Fruit fly (Drosophila melanogaster): Measurements from ENCODE around the gene lz.
A peak's percentile ranks its signal among the peaks of the same experiment; 100 is the strongest.

The lz gene

DNA sequence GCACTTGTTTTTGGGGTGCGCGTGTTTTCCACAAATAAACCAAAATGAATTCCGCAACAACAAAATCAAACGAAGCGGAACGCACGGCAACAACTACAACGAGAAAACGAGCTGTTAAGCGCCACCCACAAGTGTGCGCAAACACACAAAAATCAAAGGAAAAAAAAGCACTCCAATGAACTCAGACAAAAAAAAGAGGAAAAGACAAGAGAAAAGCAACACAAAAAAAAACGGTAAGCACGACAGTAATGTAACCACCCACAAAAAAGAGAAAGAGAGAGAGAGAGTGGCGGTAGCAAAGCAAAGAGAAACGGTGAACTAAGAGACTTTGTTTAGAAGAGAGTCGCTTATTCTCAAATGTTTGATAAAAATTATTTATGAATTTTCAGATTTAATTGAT, 21.3 kb downstream of the lz start:
- TF ChIP-seq hb (GFP tag; IDR thresholded peaks at IDR 0.05; ENCODE audit: partially characterized antibody) (no peak), BEAF-32 (GFP tag; optimal IDR thresholded peaks at IDR 0.05) (no peak), CG12219 (GFP tag; optimal IDR thresholded peaks at IDR 0.05) (no peak), bsh (GFP tag; optimal IDR thresholded peaks at IDR 0.05) (peak in 1 of 2 experiments; percentile 91), schlank (tag; optimal IDR thresholded peaks at IDR 0.05) (no peak), Trl (optimal IDR thresholded peaks at IDR 0.05) (peak; percentile 82 to 98), Trl (GFP tag; optimal IDR thresholded peaks at IDR 0.05) (no peak), chinmo (GFP tag; IDR thresholded peaks at IDR 0.05; ENCODE audit: partially characterized antibody) (0 out of 4 replicates have a peak, but pooled peaks have one; percentile 16), CG4282 (GFP tag; optimal IDR thresholded peaks at IDR 0.05) (no peak), yki (optimal IDR thresholded peaks at IDR 0.05) (peak; percentile 34), CG3163 (GFP tag; optimal IDR thresholded peaks at IDR 0.05) (peak; percentile 96), cwo (GFP tag; optimal IDR thresholded peaks at IDR 0.05) (no peak), zen (tag; optimal IDR thresholded peaks at IDR 0.05) (no peak), corto (GFP tag; optimal IDR thresholded peaks at IDR 0.05) (peak; percentile 13), Sox102F (GFP tag; optimal IDR thresholded peaks at IDR 0.05) (no peak), CG10366 (GFP tag; IDR thresholded peaks at IDR 0.05) (no peak), lov (optimal IDR thresholded peaks at IDR 0.05) (no peak), lov (GFP tag; IDR thresholded peaks at IDR 0.05) (no peak), Drgx (GFP tag; IDR thresholded peaks at IDR 0.05) (peak; percentile 98), nom (GFP tag; optimal IDR thresholded peaks at IDR 0.05) (peak; percentile 97), fu2 (GFP tag; optimal IDR thresholded peaks at IDR 0.05) (no peak), lbe (GFP tag; optimal IDR thresholded peaks at IDR 0.05) (peak; percentile 8), CG6254 (GFP tag; optimal IDR thresholded peaks at IDR 0.05) (no peak), Nf-YC (tag; optimal IDR thresholded peaks at IDR 0.05) (peak; percentile 95), sqz (GFP tag; optimal IDR thresholded peaks at IDR 0.05) (peak; percentile 79), Nf-YB (GFP tag; optimal IDR thresholded peaks at IDR 0.05) (peak; percentile 93), Deaf1 (tag; optimal IDR thresholded peaks at IDR 0.05) (peak; percentile 63), unc-4 (GFP tag; IDR thresholded peaks at IDR 0.05; ENCODE audit: partially characterized antibody) (0 out of 2 replicates have a peak, but pooled peaks have one; percentile 20), CG13287 (GFP tag; IDR thresholded peaks at IDR 0.05; ENCODE audit: partially characterized antibody) (0 out of 2 replicates have a peak, but pooled peaks have one; percentile 20), Jarid2 (GFP tag; optimal IDR thresholded peaks at IDR 0.05) (peak; percentile 3)

- peak; percentile 75 for TF ChIP-seq CG13894 (tag; optimal IDR thresholded peaks at IDR 0.05)
- peak; percentile 71 for TF ChIP-seq Ets65A (GFP tag)
- no peak for TF ChIP-seq CG9215 (GFP tag; IDR thresholded peaks at IDR 0.05)
- TF ChIP-seq Ravus (GFP tag; IDR thresholded peaks at IDR 0.05) = no peak
- TF ChIP-seq Deaf1 (tag; optimal IDR thresholded peaks at IDR 0.05) = peak; percentile 66
- peak; percentile 13 for TF ChIP-seq gem (tag; optimal IDR thresholded peaks at IDR 0.05)
- no peak for TF ChIP-seq NC2β (GFP tag; optimal IDR thresholded peaks at IDR 0.05)
- TF ChIP-seq CG11093 (GFP tag; IDR thresholded peaks at IDR 0.05) = no peak
- TF ChIP-seq row (GFP tag; IDR thresholded peaks at IDR 0.05) = 0 out of 3 replicates have a peak, but pooled peaks have one; percentile 12
- TF ChIP-seq CG16779 (GFP tag; IDR thresholded peaks at IDR 0.05) = no peak
- no peak for TF ChIP-seq stc (GFP tag; IDR thresholded peaks at IDR 0.05)
- peak; percentile 43 for TF ChIP-seq Ptx1 (GFP tag; IDR thresholded peaks at IDR 0.05)
- TF ChIP-seq pfk (GFP tag; optimal IDR thresholded peaks at IDR 0.05) = peak; percentile 78
- TF ChIP-seq kay (GFP tag; optimal IDR thresholded peaks at IDR 0.05) = no peak
Measured at dm6 chrX:9309959-9310658, 25.7 kb downstream of the lz start.

Measured in whole organism, embryonic.